Fruit fly (Drosophila melanogaster): ENCODE measurements around the gene cup.
A peak's percentile ranks its signal among the peaks of the same experiment; 100 is the strongest.

The cup gene

dm6 chr2L:6693794-6694254 is 30.4 kb downstream of the cup start:
- TF ChIP-seq CG8478 (optimal IDR thresholded peaks at IDR 0.05), result no peak

- TF ChIP-seq pan (optimal IDR thresholded peaks at IDR 0.05) (no peak), psq (optimal IDR thresholded peaks at IDR 0.05) (no peak), usp (GFP tag; optimal IDR thresholded peaks at IDR 0.05) (no peak), Dll (optimal IDR thresholded peaks at IDR 0.05) (no peak), CG8478 (optimal IDR thresholded peaks at IDR 0.05) (no peak), EcR (GFP tag; optimal IDR thresholded peaks at IDR 0.05) (no peak)
Measured at dm6 chr2L:6696229-6696628, 32.8 kb downstream of the cup start.

- TF ChIP-seq pan (optimal IDR thresholded peaks at IDR 0.05) (no peak), psq (optimal IDR thresholded peaks at IDR 0.05) (no peak), Dll (optimal IDR thresholded peaks at IDR 0.05) (no peak), EcR (GFP tag; optimal IDR thresholded peaks at IDR 0.05) (no peak), usp (GFP tag; optimal IDR thresholded peaks at IDR 0.05) (no peak), CG8478 (optimal IDR thresholded peaks at IDR 0.05) (no peak)
Measured at dm6 chr2L:6698387-6698786, 34.9 kb downstream of the cup start.

dm6 chr2L:6700742-6701141 is 37.3 kb downstream of the cup start:
- no peak for TF ChIP-seq CG8478 (optimal IDR thresholded peaks at IDR 0.05)
- TF ChIP-seq Dll (optimal IDR thresholded peaks at IDR 0.05), result no peak
- TF ChIP-seq pan (optimal IDR thresholded peaks at IDR 0.05), result no peak
- TF ChIP-seq psq (optimal IDR thresholded peaks at IDR 0.05), result no peak
- TF ChIP-seq usp (GFP tag; optimal IDR thresholded peaks at IDR 0.05), result no peak
- no peak for TF ChIP-seq EcR (GFP tag; optimal IDR thresholded peaks at IDR 0.05)

- TF ChIP-seq EcR (GFP tag; optimal IDR thresholded peaks at IDR 0.05) (no peak), psq (optimal IDR thresholded peaks at IDR 0.05) (no peak), CG8478 (optimal IDR thresholded peaks at IDR 0.05) (no peak), pan (optimal IDR thresholded peaks at IDR 0.05) (no peak), usp (GFP tag; optimal IDR thresholded peaks at IDR 0.05) (no peak), Dll (optimal IDR thresholded peaks at IDR 0.05) (no peak)
Measured at dm6 chr2L:6701409-6702199, 38.1 kb downstream of the cup start.

dm6 chr2L:6705081-6705480 is 41.6 kb downstream of the cup start:
- TF ChIP-seq Dll (optimal IDR thresholded peaks at IDR 0.05) (no peak), usp (GFP tag; optimal IDR thresholded peaks at IDR 0.05) (no peak), CG8478 (optimal IDR thresholded peaks at IDR 0.05) (no peak), psq (optimal IDR thresholded peaks at IDR 0.05) (no peak), EcR (GFP tag; optimal IDR thresholded peaks at IDR 0.05) (no peak), pan (optimal IDR thresholded peaks at IDR 0.05) (no peak)

dm6 chr2L:6706368-6706919 is 43.0 kb downstream of the cup start:
- TF ChIP-seq usp (GFP tag; optimal IDR thresholded peaks at IDR 0.05), result no peak
- no peak for TF ChIP-seq pan (optimal IDR thresholded peaks at IDR 0.05)
- TF ChIP-seq EcR (GFP tag; optimal IDR thresholded peaks at IDR 0.05), result no peak
- no peak for TF ChIP-seq CG8478 (optimal IDR thresholded peaks at IDR 0.05)
- TF ChIP-seq Dll (optimal IDR thresholded peaks at IDR 0.05), result no peak
- TF ChIP-seq psq (optimal IDR thresholded peaks at IDR 0.05), result no peak

dm6 chr2L:6708997-6709662 is 45.7 kb downstream of the cup start, which contains the start of gene Tsp:
Gene Tsp (minus strand): TSS chr2L:6709086.
- no peak for TF ChIP-seq usp (GFP tag; optimal IDR thresholded peaks at IDR 0.05)
- TF ChIP-seq EcR (GFP tag; optimal IDR thresholded peaks at IDR 0.05), result no peak
- TF ChIP-seq Dll (optimal IDR thresholded peaks at IDR 0.05), result peak; percentile 29
- no peak for TF ChIP-seq psq (optimal IDR thresholded peaks at IDR 0.05)
- no peak for TF ChIP-seq pan (optimal IDR thresholded peaks at IDR 0.05)
- no peak for TF ChIP-seq CG8478 (optimal IDR thresholded peaks at IDR 0.05)

dm6 chr2L:6716182-6716770 is 52.8 kb downstream of the cup start, which contains the start of gene AkhR:
Gene AkhR (minus strand): TSS chr2L:6716186.
- TF ChIP-seq Dll (optimal IDR thresholded peaks at IDR 0.05) (no peak), CG8478 (optimal IDR thresholded peaks at IDR 0.05) (no peak), psq (optimal IDR thresholded peaks at IDR 0.05) (no peak), usp (GFP tag; optimal IDR thresholded peaks at IDR 0.05) (no peak), pan (optimal IDR thresholded peaks at IDR 0.05) (peak; percentile 76), EcR (GFP tag; optimal IDR thresholded peaks at IDR 0.05) (no peak)

dm6 chr2L:6716921-6717320 is 53.5 kb downstream of the cup start:
- TF ChIP-seq Dll (optimal IDR thresholded peaks at IDR 0.05) (no peak), psq (optimal IDR thresholded peaks at IDR 0.05) (no peak), pan (optimal IDR thresholded peaks at IDR 0.05) (no peak), usp (GFP tag; optimal IDR thresholded peaks at IDR 0.05) (no peak), CG8478 (optimal IDR thresholded peaks at IDR 0.05) (no peak), EcR (GFP tag; optimal IDR thresholded peaks at IDR 0.05) (no peak)

dm6 chr2L:6717460-6717859 is 54.0 kb downstream of the cup start, which contains the start of gene Aatf:
Gene Aatf (plus strand): TSS chr2L:6717625.
- TF ChIP-seq EcR (GFP tag; optimal IDR thresholded peaks at IDR 0.05) (no peak), psq (optimal IDR thresholded peaks at IDR 0.05) (no peak), Dll (optimal IDR thresholded peaks at IDR 0.05) (no peak), pan (optimal IDR thresholded peaks at IDR 0.05) (no peak), usp (GFP tag; optimal IDR thresholded peaks at IDR 0.05) (no peak), CG8478 (optimal IDR thresholded peaks at IDR 0.05) (no peak)

All from whole organism.